Worm (Caenorhabditis elegans) whole organism, midembryonic: ENCODE data around the gene srd-26.

Experiments
- T22C8.4 ChIP-seq: fragments of 200-800 bp; sonication (Bioruptor generic); IDR thresholded peaks from 2 replicates; pipeline ENCODE4 v1.3.6; 2022; ENCODE audit warnings: missing genetic modification characterization, missing compliant biosample characterization
- cog-1 ChIP-seq: sonication (generic microtip); optimal IDR thresholded peaks from 2 replicates; lab custom pipeline; 2016; ENCODE audit warnings: missing genetic modification characterization, missing compliant biosample characterization
- flt-1 ChIP-seq: fragments of 200-800 bp; sonication (Bioruptor generic); IDR thresholded peaks from 2 replicates; pipeline ENCODE4 v1.3.6; 2022; ENCODE audit warnings: missing genetic modification characterization, missing compliant biosample characterization
- klf-2 ChIP-seq: fragments of 200-800 bp; sonication (Bioruptor generic); conservative IDR thresholded peaks from 2 replicates; pipeline ENCODE4 v1.3.6; 2022; ENCODE audit warnings: missing genetic modification reagents, missing genetic modification characterization, missing compliant biosample characterization
- med-1 ChIP-seq: sonication (generic microtip); optimal IDR thresholded peaks from 2 replicates; lab custom pipeline; 2017; ENCODE audit warnings: missing genetic modification characterization, mild to moderate bottlenecking, missing compliant biosample characterization, antibody characterized with exemption, missing genetic modification reagents; ENCODE audit not compliant: insufficient read depth
- ref-1 ChIP-seq: fragments of 200-800 bp; sonication (Bioruptor generic); conservative IDR thresholded peaks from 2 replicates; pipeline ENCODE4 v1.3.6; 2022; ENCODE audit warnings: missing genetic modification reagents, missing genetic modification characterization, missing compliant biosample characterization
- tab-1 ChIP-seq: fragments of 200-800 bp; sonication (Bioruptor generic); IDR thresholded peaks from 2 replicates; pipeline ENCODE4 v1.3.6; 2022; ENCODE audit warnings: missing genetic modification characterization, missing compliant biosample characterization
- ztf-23 ChIP-seq: fragments of 200-800 bp; sonication (Bioruptor generic); IDR thresholded peaks from 2 replicates; pipeline ENCODE4 v1.3.6; 2022; ENCODE audit warnings: missing genetic modification reagents, missing genetic modification characterization, missing compliant biosample characterization
- ztf-29 ChIP-seq: fragments of 200-800 bp; sonication (Bioruptor generic); IDR thresholded peaks from 2 replicates; pipeline ENCODE4 v1.3.6; 2022; ENCODE audit warnings: missing genetic modification reagents, missing genetic modification characterization, missing compliant biosample characterization

Gene srd-26

DNA sequence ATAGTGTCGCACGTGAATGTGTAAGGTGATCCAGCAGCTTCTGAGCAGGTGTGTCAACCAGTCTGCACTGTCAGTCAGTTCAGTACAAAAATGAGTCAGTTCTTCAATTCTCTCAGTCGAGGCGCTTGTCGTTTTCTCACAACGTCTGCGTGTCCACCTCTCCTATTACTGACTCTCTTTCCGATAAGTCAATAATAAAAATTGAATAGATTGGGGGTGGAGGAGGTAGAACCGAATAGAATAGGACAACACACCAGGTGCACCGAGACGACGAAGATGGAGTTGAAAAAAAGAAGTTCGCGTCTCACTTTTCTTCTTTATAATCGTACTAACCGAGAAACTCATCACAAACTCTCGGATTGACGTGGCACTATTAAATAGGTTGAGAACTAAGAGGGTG lies 35.0 kb downstream of the srd-26 start:
- TF ChIP-seq ref-1 (GFP tag; lab: Robert Waterston, UW) (no peak), flt-1 (GFP tag; lab: Robert Waterston, UW) (no peak), T22C8.4 (GFP tag; lab: Robert Waterston, UW) (no peak), med-1 (GFP tag; lab: Kevin White, UChicago) (no peak), ztf-23 (no peak), tab-1 (GFP tag; lab: Robert Waterston, UW) (no peak), cog-1 (tag; lab: Kevin White, UChicago) (no peak), ztf-29 (GFP tag; lab: Robert Waterston, UW) (no peak), klf-2 (GFP tag; lab: Robert Waterston, UW) (no peak)

DNA sequence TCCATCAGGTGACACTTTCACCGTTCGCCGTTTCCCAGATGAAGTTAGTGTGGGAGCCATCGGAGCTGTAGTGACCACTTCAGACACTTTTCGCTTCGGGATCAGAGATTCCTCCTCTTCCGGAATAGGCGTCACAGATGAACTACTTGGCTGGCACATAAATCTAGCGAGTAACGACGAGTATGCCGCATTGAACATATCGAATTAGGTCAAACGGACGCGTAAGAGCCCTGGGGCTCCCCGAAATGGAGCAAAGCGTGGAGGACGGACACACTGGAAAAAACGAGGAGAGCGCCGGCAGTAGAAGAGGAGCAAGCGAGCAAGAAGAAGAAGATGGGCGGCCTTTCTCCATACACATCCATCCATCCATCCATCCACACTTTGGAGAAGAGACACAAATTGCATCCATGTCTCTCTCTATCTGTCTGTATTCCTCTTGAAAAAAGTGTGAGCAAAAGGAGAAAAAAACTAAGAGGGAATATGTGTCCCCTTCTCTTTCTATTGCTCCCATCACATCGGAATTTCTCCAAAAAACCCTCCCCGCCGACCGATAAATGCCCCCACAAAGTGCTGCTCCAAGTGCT lies 36.4 kb downstream of the srd-26 start:
- TF ChIP-seq ref-1 (GFP tag; lab: Robert Waterston, UW), result no peak
- no peak for TF ChIP-seq T22C8.4 (GFP tag; lab: Robert Waterston, UW)
- no peak for TF ChIP-seq klf-2 (GFP tag; lab: Robert Waterston, UW)
- TF ChIP-seq tab-1 (GFP tag; lab: Robert Waterston, UW), result no peak
- no peak for TF ChIP-seq ztf-23
- no peak for TF ChIP-seq cog-1 (tag; lab: Kevin White, UChicago)
- TF ChIP-seq med-1 (GFP tag; lab: Kevin White, UChicago), result no peak
- no peak for TF ChIP-seq ztf-29 (GFP tag; lab: Robert Waterston, UW)
- TF ChIP-seq flt-1 (GFP tag; lab: Robert Waterston, UW), result no peak

DNA sequence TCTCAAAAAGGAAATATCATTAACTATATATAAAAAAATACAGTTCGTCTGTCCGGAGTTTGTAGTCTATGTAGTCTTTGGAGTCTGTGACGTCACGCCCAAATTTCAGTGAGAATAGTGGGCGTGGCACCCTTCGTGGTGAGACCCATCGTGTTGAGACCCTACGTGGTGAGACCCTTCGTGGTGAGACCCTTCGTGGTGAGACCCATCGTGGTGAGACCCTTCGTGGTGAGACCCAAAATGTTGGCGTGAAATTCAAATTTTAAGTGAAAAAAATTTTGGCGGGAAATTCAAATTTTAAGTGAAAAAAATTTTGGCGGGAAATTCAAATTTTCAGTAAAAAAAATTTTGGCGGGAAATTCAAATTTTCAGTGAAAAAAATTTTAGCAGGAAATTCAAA lies 38.6 kb downstream of the srd-26 start:
- 0 out of 2 replicates have a peak, but pooled peaks have one; percentile 14 for TF ChIP-seq ztf-23

DNA sequence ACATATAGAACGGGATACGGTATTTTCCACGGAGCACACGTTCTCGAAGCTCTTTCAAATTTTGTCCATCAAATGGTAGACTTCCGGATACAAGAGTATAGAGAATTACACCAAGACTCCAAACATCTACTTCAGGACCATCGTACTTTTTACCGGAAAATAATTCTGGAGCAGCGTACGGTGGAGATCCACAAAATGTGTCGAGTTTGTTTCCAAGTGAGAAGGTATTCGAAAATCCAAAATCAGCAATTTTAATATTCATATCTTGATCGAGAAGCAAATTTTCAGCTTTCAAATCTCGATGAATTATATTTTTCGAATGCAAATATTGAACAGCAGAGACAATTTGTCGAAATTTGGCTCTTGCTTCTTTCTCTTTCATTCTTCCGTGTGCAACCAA lies 39.6 kb downstream of the srd-26 start:
- TF ChIP-seq flt-1 (GFP tag; lab: Robert Waterston, UW) (no peak), ztf-23 (no peak), med-1 (GFP tag; lab: Kevin White, UChicago) (no peak), T22C8.4 (GFP tag; lab: Robert Waterston, UW) (no peak), cog-1 (tag; lab: Kevin White, UChicago) (no peak), klf-2 (GFP tag; lab: Robert Waterston, UW) (no peak), ztf-29 (GFP tag; lab: Robert Waterston, UW) (no peak), ref-1 (GFP tag; lab: Robert Waterston, UW) (no peak), tab-1 (GFP tag; lab: Robert Waterston, UW) (no peak)

DNA sequence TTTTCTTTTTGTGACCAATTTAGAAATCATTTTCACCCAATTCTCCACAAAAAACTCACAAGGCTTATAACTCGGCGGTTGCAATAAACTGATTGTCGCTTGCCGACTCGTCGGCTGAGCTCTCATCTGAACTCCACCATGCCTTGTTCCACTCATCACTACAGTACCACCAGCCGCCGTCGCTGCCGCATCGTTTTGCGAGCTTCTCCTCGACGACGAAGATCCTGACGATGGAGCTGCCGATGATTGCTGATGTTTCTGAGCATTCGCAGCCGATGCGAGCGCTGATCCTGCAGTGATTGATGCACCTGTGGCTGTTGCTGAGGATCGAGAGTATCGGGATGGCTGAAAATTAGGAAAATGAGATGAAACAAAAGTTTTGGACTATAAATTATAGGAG lies 42.1 kb downstream of the srd-26 start:
- TF ChIP-seq T22C8.4 (GFP tag; lab: Robert Waterston, UW) (no peak), flt-1 (GFP tag; lab: Robert Waterston, UW) (no peak), ztf-29 (GFP tag; lab: Robert Waterston, UW) (no peak), klf-2 (GFP tag; lab: Robert Waterston, UW) (no peak), cog-1 (tag; lab: Kevin White, UChicago) (no peak), tab-1 (GFP tag; lab: Robert Waterston, UW) (no peak), ztf-23 (no peak), ref-1 (GFP tag; lab: Robert Waterston, UW) (no peak), med-1 (GFP tag; lab: Kevin White, UChicago) (no peak)
